Fruit fly (Drosophila melanogaster): Measurements from ENCODE around the gene ato.

The ato gene

dm6 chr3R:8248138-8248537 lies 29.7 kb upstream of the ato start, which contains the start of gene CG15864:
Gene CG15864 (plus strand): TSS chr3R:8248438.
- TF ChIP-seq Crg-1 (GFP tag; optimal IDR thresholded peaks at IDR 0.05) (no peak), Clk (GFP tag; optimal IDR thresholded peaks at IDR 0.05) (no peak), pad (GFP tag; optimal IDR thresholded peaks at IDR 0.05) (no peak), ovo (GFP tag; optimal IDR thresholded peaks at IDR 0.05) (no peak), kay (GFP tag; ENCODE audit: borderline replicate concordance) (no peak), CG1620 (GFP tag; optimal IDR thresholded peaks at IDR 0.05) (no peak), CG11617 (GFP tag; optimal IDR thresholded peaks at IDR 0.05) (no peak), CG12768 (GFP tag; optimal IDR thresholded peaks at IDR 0.05) (no peak), bab1 (GFP tag; optimal IDR thresholded peaks at IDR 0.05) (no peak), toe (GFP tag; optimal IDR thresholded peaks at IDR 0.05) (no peak), CG7101 (tag; optimal IDR thresholded peaks at IDR 0.05) (no peak), CG14711 (tag; optimal IDR thresholded peaks at IDR 0.05) (no peak)

dm6 chr3R:8250166-8250733 lies 27.6 kb upstream of the ato start, which contains the start of gene mtg:
Gene mtg (plus strand): TSS chr3R:8250497.
- no peak for TF ChIP-seq toe (GFP tag; optimal IDR thresholded peaks at IDR 0.05)
- no peak for TF ChIP-seq kay (GFP tag; ENCODE audit: borderline replicate concordance)
- TF ChIP-seq Clk (GFP tag; optimal IDR thresholded peaks at IDR 0.05) = no peak
- no peak for TF ChIP-seq pad (GFP tag; optimal IDR thresholded peaks at IDR 0.05)
- TF ChIP-seq CG33017 (tag; optimal IDR thresholded peaks at IDR 0.05) = no peak
- TF ChIP-seq tj (GFP tag; optimal IDR thresholded peaks at IDR 0.05) = no peak
- TF ChIP-seq cic (GFP tag; optimal IDR thresholded peaks at IDR 0.05) = no peak
- TF ChIP-seq Mnt (GFP tag; optimal IDR thresholded peaks at IDR 0.05) = no peak

dm6 chr3R:8251532-8251931 lies 26.3 kb upstream of the ato start:
- TF ChIP-seq kay (GFP tag; ENCODE audit: borderline replicate concordance) (no peak), cic (GFP tag; optimal IDR thresholded peaks at IDR 0.05) (no peak), toe (GFP tag; optimal IDR thresholded peaks at IDR 0.05) (no peak), bab1 (GFP tag; optimal IDR thresholded peaks at IDR 0.05) (no peak), CG11617 (GFP tag; optimal IDR thresholded peaks at IDR 0.05) (no peak), CG1620 (GFP tag; optimal IDR thresholded peaks at IDR 0.05) (no peak), tj (GFP tag; optimal IDR thresholded peaks at IDR 0.05) (no peak), CG33017 (tag; optimal IDR thresholded peaks at IDR 0.05) (no peak), Crg-1 (GFP tag; optimal IDR thresholded peaks at IDR 0.05) (no peak), CG5204 (GFP tag; optimal IDR thresholded peaks at IDR 0.05) (no peak), pad (GFP tag; optimal IDR thresholded peaks at IDR 0.05) (no peak), Hr96 (GFP tag; optimal IDR thresholded peaks at IDR 0.05) (no peak), CG14711 (tag; optimal IDR thresholded peaks at IDR 0.05) (no peak), cnc (optimal IDR thresholded peaks at IDR 0.05) (no peak)

dm6 chr3R:8254347-8254746 lies 23.5 kb upstream of the ato start:
- TF ChIP-seq CG12768 (GFP tag; optimal IDR thresholded peaks at IDR 0.05) (no peak), ovo (GFP tag; optimal IDR thresholded peaks at IDR 0.05) (no peak), Crg-1 (GFP tag; optimal IDR thresholded peaks at IDR 0.05) (no peak)

- no peak for TF ChIP-seq CG11617 (GFP tag; optimal IDR thresholded peaks at IDR 0.05)
- no peak for TF ChIP-seq CG1620 (GFP tag; optimal IDR thresholded peaks at IDR 0.05)
- no peak for TF ChIP-seq tj (GFP tag; optimal IDR thresholded peaks at IDR 0.05)
- no peak for TF ChIP-seq pad (GFP tag; optimal IDR thresholded peaks at IDR 0.05)
Measured at dm6 chr3R:8256040-8256439, 21.8 kb upstream of the ato start.

dm6 chr3R:8261634-8262033 lies 16.2 kb upstream of the ato start:
- TF ChIP-seq Clk (GFP tag; optimal IDR thresholded peaks at IDR 0.05) (no peak), ovo (GFP tag; optimal IDR thresholded peaks at IDR 0.05) (peak; percentile 8), kay (GFP tag; ENCODE audit: borderline replicate concordance) (peak; percentile 92), CG33017 (tag; optimal IDR thresholded peaks at IDR 0.05) (peak; percentile 4), pad (GFP tag; optimal IDR thresholded peaks at IDR 0.05) (no peak)

- TF ChIP-seq cic (GFP tag; optimal IDR thresholded peaks at IDR 0.05) = no peak
- peak; percentile 68 for TF ChIP-seq pad (GFP tag; optimal IDR thresholded peaks at IDR 0.05)
- peak; percentile 66 for TF ChIP-seq CG14711 (tag; optimal IDR thresholded peaks at IDR 0.05)
- peak; percentile 79 for TF ChIP-seq toe (GFP tag; optimal IDR thresholded peaks at IDR 0.05)
- peak; percentile 64 for TF ChIP-seq ovo (GFP tag; optimal IDR thresholded peaks at IDR 0.05)
- TF ChIP-seq tj (GFP tag; optimal IDR thresholded peaks at IDR 0.05) = peak; percentile 53
- TF ChIP-seq Crg-1 (GFP tag; optimal IDR thresholded peaks at IDR 0.05) = peak; percentile 44
- TF ChIP-seq CG7101 (tag; optimal IDR thresholded peaks at IDR 0.05) = peak; percentile 77
- peak; percentile 73 for TF ChIP-seq CG33017 (tag; optimal IDR thresholded peaks at IDR 0.05)
- TF ChIP-seq CG5204 (GFP tag; optimal IDR thresholded peaks at IDR 0.05) = peak; percentile 69
- peak; percentile 86 for TF ChIP-seq CG12768 (GFP tag; optimal IDR thresholded peaks at IDR 0.05)
- peak; percentile 84 for TF ChIP-seq CG11617 (GFP tag; optimal IDR thresholded peaks at IDR 0.05)
- TF ChIP-seq Mnt (GFP tag; optimal IDR thresholded peaks at IDR 0.05) = peak; percentile 63
- peak; percentile 68 for TF ChIP-seq CG1620 (GFP tag; optimal IDR thresholded peaks at IDR 0.05)
- TF ChIP-seq Clk (GFP tag; optimal IDR thresholded peaks at IDR 0.05) = no peak
- TF ChIP-seq bab1 (GFP tag; optimal IDR thresholded peaks at IDR 0.05) = peak; percentile 51
- peak; percentile 70 for TF ChIP-seq CG7045 (GFP tag; optimal IDR thresholded peaks at IDR 0.05)
- TF ChIP-seq cnc (optimal IDR thresholded peaks at IDR 0.05) = no peak
- TF ChIP-seq Hr96 (GFP tag; optimal IDR thresholded peaks at IDR 0.05) = peak; percentile 47
- no peak for TF ChIP-seq kay (GFP tag; ENCODE audit: borderline replicate concordance)
Measured at dm6 chr3R:8264302-8265080, 13.4 kb upstream of the ato start, which contains the start of the genes RPA1 and Mcm2. Gene RPA1 (minus strand): TSS chr3R:8264451. Gene Mcm2 (plus strand): TSS chr3R:8264970.

All from whole organism, adult.